Worm (Caenorhabditis elegans) whole organism, L2 larva: ENCODE measurements around the gene inx-6.

Experiments used
- ZK546.5 ChIP-seq: sonication (generic microtip); optimal IDR thresholded peaks from 2 replicates; lab custom pipeline; 2017; ENCODE audit warnings: missing biosample characterization, missing genetic modification characterization
- alr-1 ChIP-seq: fragments of 150-350 bp; optimal IDR thresholded peaks from 2 replicates; lab custom pipeline; 2014; ENCODE audit warnings: missing biosample characterization, missing genetic modification characterization
- aly-2 ChIP-seq: fragments of 150-350 bp; optimal IDR thresholded peaks from 2 replicates; lab custom pipeline; 2014; ENCODE audit warnings: missing biosample characterization, missing genetic modification characterization
- ama-1 ChIP-seq: fragments of 150-350 bp; optimal IDR thresholded peaks from 2 replicates; lab custom pipeline; 2018; ENCODE audit warnings: inconsistent platforms
- ceh-82 ChIP-seq: fragments of 150-350 bp; optimal IDR thresholded peaks from 2 replicates; lab custom pipeline; 2014; ENCODE audit warnings: missing biosample characterization, missing genetic modification characterization
- fos-1 ChIP-seq: fragments of 150-350 bp; optimal IDR thresholded peaks from 2 replicates; lab custom pipeline; 2014; ENCODE audit warnings: missing biosample characterization, missing genetic modification characterization
- nhr-11 ChIP-seq: fragments of 150-350 bp; optimal IDR thresholded peaks from 2 replicates; lab custom pipeline; 2014; ENCODE audit warnings: missing biosample characterization, missing genetic modification characterization
- nhr-237 ChIP-seq: fragments of 150-350 bp; optimal IDR thresholded peaks from 2 replicates; lab custom pipeline; 2014; ENCODE audit warnings: missing biosample characterization, missing genetic modification characterization
- snpc-4 ChIP-seq: fragments of 150-350 bp; optimal IDR thresholded peaks from 2 replicates; lab custom pipeline; 2014; ENCODE audit warnings: missing biosample characterization, missing genetic modification characterization
- unc-39 ChIP-seq: fragments of 150-350 bp; optimal IDR thresholded peaks from 2 replicates; lab custom pipeline; 2014; ENCODE audit warnings: missing biosample characterization, missing genetic modification characterization
- unc-55 ChIP-seq: fragments of 150-350 bp; sonication (generic microtip); optimal IDR thresholded peaks from 3 replicates; lab custom pipeline; 2014; ENCODE audit warnings: missing biosample characterization, missing genetic modification reagents, missing genetic modification characterization
- ztf-11 ChIP-seq: sonication (generic microtip); optimal IDR thresholded peaks from 2 replicates; lab custom pipeline; 2017; ENCODE audit warnings: missing biosample characterization, missing genetic modification characterization

- no peak for TF ChIP-seq alr-1
- TF ChIP-seq nhr-237, result no peak
- TF ChIP-seq snpc-4 (tag; lab: Kevin White, UChicago), result no peak
- no peak for TF ChIP-seq aly-2
- TF ChIP-seq ceh-82 (tag; lab: Kevin White, UChicago), result no peak
- TF ChIP-seq ztf-11, result no peak
- TF ChIP-seq nhr-11 (tag; lab: Kevin White, UChicago), result no peak
- TF ChIP-seq unc-39 (tag; lab: Kevin White, UChicago), result no peak
- TF ChIP-seq ZK546.5 (tag; lab: Kevin White, UChicago), result no peak
- TF ChIP-seq fos-1, result no peak
- no peak for TF ChIP-seq unc-55 (GFP tag; lab: Kevin White, UChicago)
- no peak for TF ChIP-seq ama-1 (lab: Kevin White, UChicago)
These were observed 2.7 kb upstream of the inx-6 start for ce11 chrIV:12743680-12744079.
